Worm (Caenorhabditis elegans) whole organism, late embryonic: ENCODE results near the gene F20D6.10.
A peak's percentile ranks its signal among the peaks of the same experiment; 100 is the strongest.

Experiments
- C08G9.2 ChIP-seq: sonication (generic microtip); optimal IDR thresholded peaks from 2 replicates; lab custom pipeline; 2016; ENCODE audit warnings: mild to moderate bottlenecking, missing genetic modification characterization, moderate library complexity, missing compliant biosample characterization
- C38D4.7 ChIP-seq: fragments of 200-800 bp; sonication (Bioruptor generic); optimal IDR thresholded peaks from 2 replicates; lab custom pipeline; 2018; ENCODE audit warnings: mild to moderate bottlenecking, missing genetic modification characterization, moderate library complexity, missing compliant biosample characterization
- F13H6.1 ChIP-seq: sonication (generic microtip); optimal IDR thresholded peaks from 2 replicates; lab custom pipeline; 2016; ENCODE audit warnings: missing genetic modification characterization, missing compliant biosample characterization
- K09A11.1 ChIP-seq: sonication (generic microtip); optimal IDR thresholded peaks from 2 replicates; lab custom pipeline; 2017; ENCODE audit warnings: antibody characterized with exemption, mild to moderate bottlenecking, missing genetic modification characterization, missing compliant biosample characterization; ENCODE audit not compliant: insufficient read depth
- T23F11.4 ChIP-seq: fragments of 200-800 bp; sonication (Bioruptor generic); optimal IDR thresholded peaks from 2 replicates; lab custom pipeline; 2018; ENCODE audit warnings: mild to moderate bottlenecking, missing genetic modification characterization, missing compliant biosample characterization
- Y22D7AL.16 ChIP-seq: sonication (generic microtip); optimal IDR thresholded peaks from 2 replicates; lab custom pipeline; 2016; ENCODE audit warnings: missing genetic modification characterization, missing compliant biosample characterization
- ahr-1 ChIP-seq: sonication (generic microtip); optimal IDR thresholded peaks from 2 replicates; lab custom pipeline; 2016; ENCODE audit warnings: missing genetic modification characterization, missing compliant biosample characterization
- ceh-14 ChIP-seq: sonication (generic microtip); optimal IDR thresholded peaks from 2 replicates; lab custom pipeline; 2016; ENCODE audit warnings: missing genotype, missing genetic modification characterization, missing compliant biosample characterization
- ceh-2 ChIP-seq: sonication (generic microtip); optimal IDR thresholded peaks from 2 replicates; lab custom pipeline; 2016; ENCODE audit warnings: missing genotype, missing genetic modification characterization, missing compliant biosample characterization
- ceh-24 ChIP-seq: sonication (generic microtip); optimal IDR thresholded peaks from 2 replicates; lab custom pipeline; 2016; ENCODE audit warnings: mild to moderate bottlenecking, missing genetic modification characterization, missing compliant biosample characterization
- ceh-30 ChIP-seq: fragments of 150-350 bp; optimal IDR thresholded peaks from 2 replicates; lab custom pipeline; 2014; ENCODE audit warnings: missing biosample characterization, missing genetic modification characterization
- ceh-45 ChIP-seq: fragments of 200-800 bp; sonication (Bioruptor generic); IDR thresholded peaks from 2 replicates; pipeline ENCODE4 v1.3.6; 2022; ENCODE audit warnings: missing genetic modification reagents, missing genetic modification characterization, missing compliant biosample characterization
- che-1 ChIP-seq: sonication (generic microtip); optimal IDR thresholded peaks from 2 replicates; lab custom pipeline; 2016; ENCODE audit warnings: mild to moderate bottlenecking, missing genetic modification characterization, missing compliant biosample characterization
- dve-1 ChIP-seq: sonication (generic microtip); optimal IDR thresholded peaks from 2 replicates; lab custom pipeline; 2017; ENCODE audit warnings: antibody characterized with exemption, mild to moderate bottlenecking, missing genetic modification characterization, missing compliant biosample characterization
- elt-2 ChIP-seq: sonication (generic microtip); optimal IDR thresholded peaks from 2 replicates; lab custom pipeline; 2016; ENCODE audit warnings: missing genetic modification reagents, missing genetic modification characterization, missing compliant biosample characterization
- elt-4 ChIP-seq: sonication (generic microtip); optimal IDR thresholded peaks from 2 replicates; lab custom pipeline; 2016; ENCODE audit warnings: missing genetic modification characterization, missing compliant biosample characterization
- ets-4 ChIP-seq: sonication (generic microtip); optimal IDR thresholded peaks from 2 replicates; lab custom pipeline; 2016; ENCODE audit warnings: missing genetic modification characterization, missing compliant biosample characterization
- fax-1 ChIP-seq: sonication (generic microtip); optimal IDR thresholded peaks from 2 replicates; lab custom pipeline; 2016; ENCODE audit warnings: missing genotype, missing genetic modification characterization, missing compliant biosample characterization
- lim-6 ChIP-seq: sonication (generic microtip); optimal IDR thresholded peaks from 2 replicates; lab custom pipeline; 2016; ENCODE audit warnings: missing genetic modification characterization, missing compliant biosample characterization
- lin-11 ChIP-seq: fragments of 200-800 bp; sonication (Bioruptor generic); optimal IDR thresholded peaks from 2 replicates; lab custom pipeline; 2018; ENCODE audit warnings: mild to moderate bottlenecking, missing genetic modification characterization, missing compliant biosample characterization
- nfya-1 ChIP-seq: sonication (generic microtip); optimal IDR thresholded peaks from 2 replicates; lab custom pipeline; 2017; ENCODE audit warnings: missing genetic modification characterization, mild to moderate bottlenecking, missing compliant biosample characterization, antibody characterized with exemption, moderate library complexity
- nhr-232 ChIP-seq: sonication (generic microtip); optimal IDR thresholded peaks from 2 replicates; lab custom pipeline; 2016; ENCODE audit warnings: missing genetic modification characterization, missing compliant biosample characterization
- pag-3 ChIP-seq: sonication (generic microtip); optimal IDR thresholded peaks from 2 replicates; lab custom pipeline; 2016; ENCODE audit warnings: missing compliant biosample characterization, missing genetic modification characterization, borderline replicate concordance
- pat-9 ChIP-seq: fragments of 200-800 bp; sonication (Bioruptor generic); optimal IDR thresholded peaks from 2 replicates; lab custom pipeline; 2018; ENCODE audit warnings: mild to moderate bottlenecking, missing genetic modification characterization, moderate library complexity, missing compliant biosample characterization
- pha-2 ChIP-seq: sonication (generic microtip); optimal IDR thresholded peaks from 2 replicates; lab custom pipeline; 2017; ENCODE audit warnings: mild to moderate bottlenecking, missing genetic modification characterization, missing compliant biosample characterization
- pha-4 ChIP-seq: fragments of 150-350 bp; optimal IDR thresholded peaks from 2 replicates; lab custom pipeline; 2018; ENCODE audit warnings: missing biosample characterization, missing genetic modification reagents, missing genetic modification characterization
- pros-1 ChIP-seq: fragments of 150-350 bp; optimal IDR thresholded peaks from 2 replicates; lab custom pipeline; 2014; ENCODE audit warnings: missing biosample characterization, missing genetic modification reagents, missing genetic modification characterization
- ref-2 ChIP-seq: sonication (generic microtip); optimal IDR thresholded peaks from 2 replicates; lab custom pipeline; 2016; ENCODE audit warnings: missing genetic modification characterization, missing compliant biosample characterization
- sdc-2 ChIP-seq: sonication (generic microtip); optimal IDR thresholded peaks from 2 replicates; lab custom pipeline; 2016; ENCODE audit warnings: missing genotype, missing genetic modification characterization, missing compliant biosample characterization
- sox-2 ChIP-seq: fragments of 200-800 bp; sonication (Bioruptor generic); IDR thresholded peaks from 2 replicates; pipeline ENCODE4 v1.3.6; 2022; ENCODE audit warnings: missing genetic modification reagents, missing genetic modification characterization, missing compliant biosample characterization
- sox-4 ChIP-seq: sonication (generic microtip); optimal IDR thresholded peaks from 2 replicates; lab custom pipeline; 2017; ENCODE audit warnings: mild to moderate bottlenecking, missing genetic modification characterization, inconsistent platforms, missing compliant biosample characterization
- syd-9 ChIP-seq: sonication (generic microtip); optimal IDR thresholded peaks from 2 replicates; lab custom pipeline; 2016; ENCODE audit warnings: mild to moderate bottlenecking, missing genetic modification characterization, moderate library complexity, missing compliant biosample characterization
- tbx-2 ChIP-seq: sonication (generic microtip); optimal IDR thresholded peaks from 2 replicates; lab custom pipeline; 2016; ENCODE audit warnings: missing genetic modification characterization, missing compliant biosample characterization
- tbx-7 ChIP-seq: sonication (generic microtip); optimal IDR thresholded peaks from 2 replicates; lab custom pipeline; 2016; ENCODE audit warnings: missing genotype, missing genetic modification characterization, missing compliant biosample characterization
- ttx-3 ChIP-seq: sonication (generic microtip); optimal IDR thresholded peaks from 2 replicates; lab custom pipeline; 2016; ENCODE audit warnings: missing genetic modification reagents, missing genetic modification characterization, missing compliant biosample characterization
- unc-42 ChIP-seq: sonication (generic microtip); optimal IDR thresholded peaks from 2 replicates; lab custom pipeline; 2016; ENCODE audit warnings: missing genotype, missing genetic modification characterization, missing compliant biosample characterization
- unc-55 ChIP-seq: sonication (generic microtip); optimal IDR thresholded peaks from 2 replicates; lab custom pipeline; 2017; ENCODE audit warnings: missing biosample characterization, missing genetic modification reagents, missing genetic modification characterization

F20D6.10 gene

DNA sequence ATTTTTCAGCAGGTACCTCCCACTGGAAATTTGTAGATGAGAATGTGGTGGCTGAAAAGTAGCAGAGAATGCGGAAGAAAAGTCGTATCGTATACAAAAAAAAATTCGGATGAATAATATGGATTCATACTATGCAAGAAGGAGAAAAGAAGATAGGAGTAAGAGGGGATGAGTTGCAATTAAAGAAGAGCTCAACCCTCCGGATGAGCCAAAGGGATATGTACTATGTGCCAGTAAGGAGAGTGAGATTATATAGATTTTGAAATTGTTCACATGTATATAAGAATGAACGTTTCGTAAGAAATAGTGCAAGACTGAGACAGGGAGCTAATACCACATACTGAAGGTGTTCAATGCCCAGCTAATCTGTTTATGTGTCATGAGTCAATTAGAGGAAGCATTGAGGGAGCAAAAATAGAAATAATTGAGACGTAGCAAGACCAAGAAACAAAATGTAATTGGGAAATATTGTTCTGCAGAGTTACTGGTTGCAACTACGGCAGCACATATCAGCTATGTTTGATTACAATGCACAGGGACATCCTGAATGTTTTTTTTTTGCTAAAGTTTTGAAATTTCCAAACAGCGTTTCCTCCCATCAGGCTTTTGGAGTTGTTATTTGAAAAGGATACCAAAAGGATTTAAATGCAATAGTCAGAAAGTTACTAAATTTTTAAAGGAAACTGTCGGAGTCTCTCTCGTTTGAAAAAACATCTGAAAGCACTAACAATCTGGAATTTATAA is 27.3 kb downstream of the F20D6.10 start, which contains the start of gene F20D6.8:
TSS of gene F20D6.8 (minus strand) at position 51 of the 744 bp plus-strand sequence.
- TF ChIP-seq ahr-1 (tag; lab: Kevin White, UChicago) (no peak), unc-42 (tag; lab: Kevin White, UChicago) (peak; percentile 31)

DNA sequence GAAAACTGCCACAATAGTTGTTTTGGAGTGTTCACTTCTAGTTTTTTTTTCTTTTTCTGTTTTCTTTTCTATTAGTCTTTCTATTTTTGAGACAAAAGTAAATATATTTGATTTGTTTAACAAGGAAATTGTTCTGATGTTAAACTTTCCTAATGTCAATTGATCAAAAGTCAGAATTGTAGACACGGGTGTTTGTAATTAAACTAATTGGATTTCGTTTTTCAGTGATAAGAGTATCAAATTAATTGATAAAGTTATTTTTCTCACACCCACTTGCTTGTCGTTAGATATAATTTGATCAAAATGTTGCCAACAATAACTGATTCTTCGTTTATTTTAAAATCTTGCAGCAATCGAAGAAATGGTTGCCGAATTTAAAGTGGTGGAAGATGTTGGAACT is 32.5 kb downstream of the F20D6.10 start:
- TF ChIP-seq pros-1 (no peak), pha-4 (tag; lab: Kevin White, UChicago) (no peak), tbx-2 (tag; lab: Kevin White, UChicago) (no peak), dve-1 (tag; lab: Kevin White, UChicago) (no peak), F13H6.1 (tag; lab: Kevin White, UChicago) (no peak), pha-2 (no peak), ttx-3 (no peak), ahr-1 (tag; lab: Kevin White, UChicago) (no peak), pat-9 (no peak), Y22D7AL.16 (tag; lab: Kevin White, UChicago) (no peak), tbx-7 (tag; lab: Kevin White, UChicago) (no peak), ceh-14 (tag; lab: Kevin White, UChicago) (no peak), T23F11.4 (GFP tag; lab: Kevin White, UChicago) (no peak)

DNA sequence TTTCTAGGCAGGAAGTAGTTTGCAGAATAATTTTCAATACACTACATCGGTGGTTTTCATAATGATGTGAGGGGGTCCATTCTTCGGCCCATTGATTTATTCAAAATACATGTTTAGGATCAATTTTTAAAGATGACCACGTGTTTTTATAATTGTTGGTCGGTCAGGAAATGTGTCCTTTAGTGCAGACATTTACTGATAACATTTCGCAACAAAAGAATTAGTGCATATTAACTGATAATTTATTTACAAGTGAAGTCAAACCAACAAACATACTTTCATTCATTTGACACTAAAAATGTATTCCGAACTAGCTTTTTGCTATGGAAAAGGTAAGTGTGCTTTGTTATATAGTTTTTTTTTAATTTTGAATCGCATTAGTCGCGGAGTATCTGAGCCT is 34.0 kb downstream of the F20D6.10 start, which contains the start of gene F20D6.5:
TSS of gene F20D6.5 (plus strand) at position 259 of the 400 bp plus-strand sequence.
- peak; percentile 28 for TF ChIP-seq elt-2 (tag; lab: Kevin White, UChicago)
- no peak for TF ChIP-seq dve-1 (tag; lab: Kevin White, UChicago)

DNA sequence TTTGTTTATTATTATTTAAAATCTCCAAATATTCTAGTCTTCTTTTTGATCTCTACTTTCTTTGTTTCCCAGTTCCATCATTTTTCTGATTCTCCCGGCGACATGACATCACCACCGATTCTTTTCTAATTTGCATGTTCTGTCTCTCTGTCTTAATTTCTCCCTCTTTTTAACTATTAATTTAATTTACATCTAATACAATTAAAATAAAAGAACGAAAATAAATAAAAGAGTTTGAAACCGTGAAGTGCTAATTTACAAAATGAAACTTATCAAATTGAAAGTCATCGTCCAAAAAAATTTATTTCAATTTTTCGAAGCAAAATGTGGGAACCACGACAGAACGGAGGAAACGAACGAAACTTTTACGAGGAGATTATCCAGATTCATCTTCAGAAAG is 36.1 kb downstream of the F20D6.10 start, which contains the start of gene F20D6.6:
TSS of gene F20D6.6 (plus strand) at position 301 of the 400 bp plus-strand sequence.
- no peak for TF ChIP-seq pros-1
- no peak for TF ChIP-seq ceh-24 (tag; lab: Kevin White, UChicago)
- no peak for TF ChIP-seq K09A11.1 (tag; lab: Kevin White, UChicago)
- no peak for TF ChIP-seq nhr-232 (tag; lab: Kevin White, UChicago)
- TF ChIP-seq pag-3: no peak
- no peak for TF ChIP-seq lim-6 (tag; lab: Kevin White, UChicago)
- TF ChIP-seq che-1 (tag; lab: Kevin White, UChicago): no peak
- TF ChIP-seq ets-4 (tag; lab: Kevin White, UChicago): no peak
- no peak for TF ChIP-seq sox-2 (GFP tag; lab: Robert Waterston, UW)
- TF ChIP-seq C08G9.2 (tag; lab: Kevin White, UChicago): no peak

DNA sequence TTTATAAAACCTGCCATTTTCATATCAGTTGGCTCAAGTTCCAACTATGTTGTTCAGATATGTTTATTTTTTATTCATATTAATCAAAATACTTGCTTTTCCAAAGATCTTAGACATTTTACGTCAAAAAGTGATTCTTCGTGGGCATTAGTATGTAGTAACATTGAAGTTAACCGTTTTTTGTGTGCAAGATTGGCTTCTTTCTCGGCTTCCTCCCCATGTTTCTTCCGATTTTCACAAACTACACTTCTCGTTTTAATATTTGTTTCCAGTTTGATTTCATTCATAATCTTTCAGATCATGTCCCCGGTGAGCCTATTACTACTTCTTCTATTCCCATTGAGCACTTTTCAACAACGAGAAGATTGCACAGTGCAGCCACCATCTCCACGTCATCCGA is 38.3 kb downstream of the F20D6.10 start, which contains the start of gene sul-2:
TSS of gene sul-2 (plus strand) at position 301 of the 400 bp plus-strand sequence.
- TF ChIP-seq unc-55 (GFP tag; lab: Kevin White, UChicago): no peak
- TF ChIP-seq fax-1 (tag; lab: Kevin White, UChicago): no peak
- no peak for TF ChIP-seq K09A11.1 (tag; lab: Kevin White, UChicago)
- no peak for TF ChIP-seq C08G9.2 (tag; lab: Kevin White, UChicago)
- no peak for TF ChIP-seq nfya-1
- no peak for TF ChIP-seq sdc-2 (tag; lab: Kevin White, UChicago)
- TF ChIP-seq F13H6.1 (tag; lab: Kevin White, UChicago): no peak
- no peak for TF ChIP-seq ets-4 (tag; lab: Kevin White, UChicago)
- no peak for TF ChIP-seq C38D4.7 (GFP tag; lab: Kevin White, UChicago)

DNA sequence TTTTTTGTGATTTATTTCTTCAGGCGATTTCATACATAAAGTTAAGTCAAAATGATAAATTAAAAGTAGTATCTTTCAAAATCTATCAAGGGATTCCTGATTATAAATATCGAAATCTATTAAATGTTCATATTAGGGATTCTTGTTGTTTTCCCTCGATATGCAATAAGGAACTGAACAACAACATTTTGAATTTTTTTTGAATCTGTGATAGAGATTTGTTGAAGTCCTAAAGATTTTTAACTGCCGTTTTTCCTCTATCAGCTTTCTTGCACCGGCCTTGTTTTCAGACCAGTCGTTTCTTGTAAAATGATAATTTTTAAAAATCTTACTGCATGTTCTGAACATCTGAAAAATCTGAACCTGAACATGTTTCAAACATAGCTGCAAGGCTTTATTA is 40.0 kb downstream of the F20D6.10 start:
- TF ChIP-seq ceh-24 (tag; lab: Kevin White, UChicago): no peak
- no peak for TF ChIP-seq ref-2 (tag; lab: Kevin White, UChicago)
- TF ChIP-seq syd-9 (tag; lab: Kevin White, UChicago): no peak
- no peak for TF ChIP-seq dve-1 (tag; lab: Kevin White, UChicago)
- no peak for TF ChIP-seq ceh-45 (GFP tag; lab: Robert Waterston, UW)
- no peak for TF ChIP-seq sox-4
- no peak for TF ChIP-seq F13H6.1 (tag; lab: Kevin White, UChicago)
- no peak for TF ChIP-seq nfya-1
- no peak for TF ChIP-seq elt-4 (tag; lab: Kevin White, UChicago)
- no peak for TF ChIP-seq ceh-30
- no peak for TF ChIP-seq K09A11.1 (tag; lab: Kevin White, UChicago)
- TF ChIP-seq ceh-2 (tag; lab: Kevin White, UChicago): no peak
- no peak for TF ChIP-seq pros-1
- TF ChIP-seq nhr-232 (tag; lab: Kevin White, UChicago): no peak
- no peak for TF ChIP-seq lin-11 (tag; lab: Kevin White, UChicago)
